Fruit fly (Drosophila melanogaster): ENCODE results near the gene CG10959.

CG10959 gene

dm6 chrX:8152077-8152476 is 3.5 kb downstream of the CG10959 start, which contains the start of gene Gbeta5:
Gene Gbeta5 (minus strand): TSS chrX:8152275.
- TF ChIP-seq Clk (GFP tag; optimal IDR thresholded peaks at IDR 0.05) (no peak), CG5204 (GFP tag; optimal IDR thresholded peaks at IDR 0.05) (no peak), ovo (GFP tag; optimal IDR thresholded peaks at IDR 0.05) (peak; percentile 64), Crg-1 (GFP tag; optimal IDR thresholded peaks at IDR 0.05) (no peak), Hr96 (GFP tag; optimal IDR thresholded peaks at IDR 0.05) (no peak), kay (GFP tag; ENCODE audit: borderline replicate concordance) (no peak)

DNA sequence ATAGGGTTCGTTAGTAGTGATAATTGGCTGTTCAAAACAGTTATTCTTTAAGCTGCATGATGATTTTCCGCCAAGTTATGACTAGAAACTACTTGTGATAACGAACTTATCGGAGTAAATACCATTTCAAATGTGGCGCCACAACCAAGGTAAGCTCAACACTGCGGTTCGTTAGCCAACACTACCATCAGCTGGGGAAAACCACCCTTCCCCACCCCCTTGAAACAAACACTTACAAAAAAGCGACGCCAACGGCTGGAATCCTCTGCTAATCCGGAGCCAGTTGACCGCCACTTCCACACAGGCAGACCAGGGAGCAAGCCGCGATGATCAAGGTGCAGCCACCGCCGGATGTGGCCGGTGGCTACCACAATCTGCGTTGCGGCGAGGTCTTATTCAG is 4.1 kb downstream of the CG10959 start, which contains the start of gene CG18262:
CG18262 (plus strand) TSS at position 231 of the 400 bp plus-strand sequence.
- TF ChIP-seq tj (GFP tag; optimal IDR thresholded peaks at IDR 0.05), result no peak
- peak; percentile 25 for TF ChIP-seq Mnt (GFP tag; optimal IDR thresholded peaks at IDR 0.05)
- no peak for TF ChIP-seq Hr96 (GFP tag; optimal IDR thresholded peaks at IDR 0.05)
- no peak for TF ChIP-seq toe (GFP tag; optimal IDR thresholded peaks at IDR 0.05)
- peak; percentile 56 for TF ChIP-seq pad (GFP tag; optimal IDR thresholded peaks at IDR 0.05)
- no peak for TF ChIP-seq cic (GFP tag; optimal IDR thresholded peaks at IDR 0.05)
- no peak for TF ChIP-seq CG14711 (tag; optimal IDR thresholded peaks at IDR 0.05)
- TF ChIP-seq bab1 (GFP tag; optimal IDR thresholded peaks at IDR 0.05), result peak; percentile 21
- TF ChIP-seq CG7045 (GFP tag; optimal IDR thresholded peaks at IDR 0.05), result no peak
- TF ChIP-seq CG7101 (tag; optimal IDR thresholded peaks at IDR 0.05), result peak; percentile 45
- TF ChIP-seq CG33017 (tag; optimal IDR thresholded peaks at IDR 0.05), result no peak
- TF ChIP-seq Crg-1 (GFP tag; optimal IDR thresholded peaks at IDR 0.05), result peak; percentile 48
- TF ChIP-seq CG11617 (GFP tag; optimal IDR thresholded peaks at IDR 0.05), result no peak
- TF ChIP-seq cnc (optimal IDR thresholded peaks at IDR 0.05), result no peak
- peak; percentile 54 for TF ChIP-seq CG1620 (GFP tag; optimal IDR thresholded peaks at IDR 0.05)
- TF ChIP-seq ovo (GFP tag; optimal IDR thresholded peaks at IDR 0.05), result no peak
- TF ChIP-seq Clk (GFP tag; optimal IDR thresholded peaks at IDR 0.05), result no peak
- peak; percentile 11 for TF ChIP-seq CG12768 (GFP tag; optimal IDR thresholded peaks at IDR 0.05)

- no peak for TF ChIP-seq Hr96 (GFP tag; optimal IDR thresholded peaks at IDR 0.05)
- TF ChIP-seq Crg-1 (GFP tag; optimal IDR thresholded peaks at IDR 0.05), result peak; percentile 68
- TF ChIP-seq cic (GFP tag; optimal IDR thresholded peaks at IDR 0.05), result peak; percentile 51
- peak; percentile 80 for TF ChIP-seq CG14711 (tag; optimal IDR thresholded peaks at IDR 0.05)
- peak; percentile 92 for TF ChIP-seq Mnt (GFP tag; optimal IDR thresholded peaks at IDR 0.05)
- peak; percentile 66 for TF ChIP-seq CG12768 (GFP tag; optimal IDR thresholded peaks at IDR 0.05)
- peak; percentile 81 for TF ChIP-seq ovo (GFP tag; optimal IDR thresholded peaks at IDR 0.05)
- TF ChIP-seq kay (GFP tag; ENCODE audit: borderline replicate concordance), result no peak
- peak; percentile 54 for TF ChIP-seq Clk (GFP tag; optimal IDR thresholded peaks at IDR 0.05)
- TF ChIP-seq CG7101 (tag; optimal IDR thresholded peaks at IDR 0.05), result peak; percentile 90
- TF ChIP-seq CG33017 (tag; optimal IDR thresholded peaks at IDR 0.05), result peak; percentile 76
- TF ChIP-seq CG7045 (GFP tag; optimal IDR thresholded peaks at IDR 0.05), result peak; percentile 74
- TF ChIP-seq bab1 (GFP tag; optimal IDR thresholded peaks at IDR 0.05), result peak; percentile 78
- TF ChIP-seq pad (GFP tag; optimal IDR thresholded peaks at IDR 0.05), result peak; percentile 81
- TF ChIP-seq CG5204 (GFP tag; optimal IDR thresholded peaks at IDR 0.05), result peak; percentile 76
- peak; percentile 71 for TF ChIP-seq tj (GFP tag; optimal IDR thresholded peaks at IDR 0.05)
- no peak for TF ChIP-seq cnc (optimal IDR thresholded peaks at IDR 0.05)
- peak; percentile 73 for TF ChIP-seq toe (GFP tag; optimal IDR thresholded peaks at IDR 0.05)
- TF ChIP-seq CG11617 (GFP tag; optimal IDR thresholded peaks at IDR 0.05), result peak; percentile 87
- TF ChIP-seq CG1620 (GFP tag; optimal IDR thresholded peaks at IDR 0.05), result peak; percentile 87
These were observed 8.7 kb downstream of the CG10959 start, which contains the start of the genes Traf6 and GIIIspla2 for dm6 chrX:8157294-8157693. Gene Traf6 (minus strand): TSS chrX:8157386. Gene GIIIspla2 (plus strand): TSS chrX:8157628.

dm6 chrX:8158942-8159472 is 10.4 kb downstream of the CG10959 start:
- TF ChIP-seq Clk (GFP tag; optimal IDR thresholded peaks at IDR 0.05), result no peak
- TF ChIP-seq cnc (optimal IDR thresholded peaks at IDR 0.05), result no peak
- TF ChIP-seq pad (GFP tag; optimal IDR thresholded peaks at IDR 0.05), result no peak
- TF ChIP-seq bab1 (GFP tag; optimal IDR thresholded peaks at IDR 0.05), result no peak
- TF ChIP-seq CG1620 (GFP tag; optimal IDR thresholded peaks at IDR 0.05), result no peak
- TF ChIP-seq CG14711 (tag; optimal IDR thresholded peaks at IDR 0.05), result no peak
- no peak for TF ChIP-seq toe (GFP tag; optimal IDR thresholded peaks at IDR 0.05)
- TF ChIP-seq CG7045 (GFP tag; optimal IDR thresholded peaks at IDR 0.05), result no peak
- TF ChIP-seq ovo (GFP tag; optimal IDR thresholded peaks at IDR 0.05), result no peak
- no peak for TF ChIP-seq CG33017 (tag; optimal IDR thresholded peaks at IDR 0.05)
- no peak for TF ChIP-seq tj (GFP tag; optimal IDR thresholded peaks at IDR 0.05)
- TF ChIP-seq cic (GFP tag; optimal IDR thresholded peaks at IDR 0.05), result no peak
- TF ChIP-seq CG7101 (tag; optimal IDR thresholded peaks at IDR 0.05), result no peak

dm6 chrX:8159754-8160153 is 11.2 kb downstream of the CG10959 start, which contains the start of gene CG15337:
Gene CG15337 (plus strand): TSS chrX:8160054.
- TF ChIP-seq kay (GFP tag; ENCODE audit: borderline replicate concordance), result no peak
- TF ChIP-seq ovo (GFP tag; optimal IDR thresholded peaks at IDR 0.05), result no peak
- no peak for TF ChIP-seq CG7101 (tag; optimal IDR thresholded peaks at IDR 0.05)
- TF ChIP-seq CG33017 (tag; optimal IDR thresholded peaks at IDR 0.05), result no peak
- TF ChIP-seq tj (GFP tag; optimal IDR thresholded peaks at IDR 0.05), result no peak
- TF ChIP-seq Crg-1 (GFP tag; optimal IDR thresholded peaks at IDR 0.05), result no peak
- no peak for TF ChIP-seq CG12768 (GFP tag; optimal IDR thresholded peaks at IDR 0.05)
- TF ChIP-seq bab1 (GFP tag; optimal IDR thresholded peaks at IDR 0.05), result no peak
- TF ChIP-seq CG5204 (GFP tag; optimal IDR thresholded peaks at IDR 0.05), result no peak
- TF ChIP-seq CG14711 (tag; optimal IDR thresholded peaks at IDR 0.05), result no peak
- TF ChIP-seq Mnt (GFP tag; optimal IDR thresholded peaks at IDR 0.05), result no peak
- no peak for TF ChIP-seq toe (GFP tag; optimal IDR thresholded peaks at IDR 0.05)
- no peak for TF ChIP-seq cnc (optimal IDR thresholded peaks at IDR 0.05)
- no peak for TF ChIP-seq CG7045 (GFP tag; optimal IDR thresholded peaks at IDR 0.05)
- no peak for TF ChIP-seq CG11617 (GFP tag; optimal IDR thresholded peaks at IDR 0.05)
- TF ChIP-seq Hr96 (GFP tag; optimal IDR thresholded peaks at IDR 0.05), result no peak
- no peak for TF ChIP-seq cic (GFP tag; optimal IDR thresholded peaks at IDR 0.05)
- TF ChIP-seq CG1620 (GFP tag; optimal IDR thresholded peaks at IDR 0.05), result no peak

- TF ChIP-seq bab1 (GFP tag; optimal IDR thresholded peaks at IDR 0.05) (no peak), CG1620 (GFP tag; optimal IDR thresholded peaks at IDR 0.05) (no peak), CG14711 (tag; optimal IDR thresholded peaks at IDR 0.05) (no peak), CG33017 (tag; optimal IDR thresholded peaks at IDR 0.05) (no peak), toe (GFP tag; optimal IDR thresholded peaks at IDR 0.05) (no peak), ovo (GFP tag; optimal IDR thresholded peaks at IDR 0.05) (no peak), CG12768 (GFP tag; optimal IDR thresholded peaks at IDR 0.05) (no peak), CG7045 (GFP tag; optimal IDR thresholded peaks at IDR 0.05) (no peak), Mnt (GFP tag; optimal IDR thresholded peaks at IDR 0.05) (no peak), Hr96 (GFP tag; optimal IDR thresholded peaks at IDR 0.05) (no peak), Crg-1 (GFP tag; optimal IDR thresholded peaks at IDR 0.05) (no peak), tj (GFP tag; optimal IDR thresholded peaks at IDR 0.05) (no peak), cic (GFP tag; optimal IDR thresholded peaks at IDR 0.05) (no peak), CG7101 (tag; optimal IDR thresholded peaks at IDR 0.05) (no peak)
These were observed 14.1 kb downstream of the CG10959 start, which contains the start of gene CG10761 for dm6 chrX:8162692-8163091. Gene CG10761 (minus strand): TSS chrX:8162792.
